Fruit fly (Drosophila melanogaster): ENCODE data around the gene CG9451.

DNA sequence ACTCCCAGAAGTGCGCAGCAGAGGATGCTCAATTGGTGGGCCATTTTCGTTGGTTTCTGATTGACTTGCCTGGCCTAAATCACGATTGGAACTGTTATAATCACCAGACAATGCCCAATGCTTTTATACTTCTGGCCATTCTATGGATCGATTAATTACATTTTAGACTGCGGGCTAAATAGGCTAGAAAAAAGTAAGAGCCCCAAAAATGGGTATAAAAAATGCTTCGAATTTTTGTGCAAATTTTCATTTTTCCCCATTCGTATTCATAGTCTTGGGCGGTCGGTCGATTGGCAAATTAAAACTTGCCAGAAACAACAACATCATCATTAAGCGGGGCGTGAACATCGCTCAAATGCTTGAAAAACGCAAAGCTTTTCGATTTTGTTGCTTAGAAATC is 17.6 kb upstream of the CG9451 start, which contains the start of gene Cpr76Ba:
- TF ChIP-seq CG33017 (tag; optimal IDR thresholded peaks at IDR 0.05) (no peak), CG7101 (tag; optimal IDR thresholded peaks at IDR 0.05) (no peak), cnc (optimal IDR thresholded peaks at IDR 0.05) (no peak), pad (GFP tag; optimal IDR thresholded peaks at IDR 0.05) (no peak), tj (GFP tag; optimal IDR thresholded peaks at IDR 0.05) (no peak), CG12768 (GFP tag; optimal IDR thresholded peaks at IDR 0.05) (no peak), CG5204 (GFP tag; optimal IDR thresholded peaks at IDR 0.05) (no peak), Crg-1 (GFP tag; optimal IDR thresholded peaks at IDR 0.05) (no peak), Clk (GFP tag; optimal IDR thresholded peaks at IDR 0.05) (no peak), toe (GFP tag; optimal IDR thresholded peaks at IDR 0.05) (no peak), Mnt (GFP tag; optimal IDR thresholded peaks at IDR 0.05) (no peak), bab1 (GFP tag; optimal IDR thresholded peaks at IDR 0.05) (no peak)

Measured in whole organism, adult.